3 worm cellular contexts compared by ENCODE assay signal in genomic region chrIV:2688716-2689307, ce11.
A peak's percentile ranks its signal among the peaks of the same experiment; 100 is the strongest.
TF ChIP-seq lines count a peak whose summit lies in the region.

egrh-3 (minus strand) TSS chrIV:2688766.

TF ChIP-seq in whole organism, L1 larva, 84 proteins besides CTCF, POLR2A, EP300 and RAD21:
- TF ChIP-seq sox-4 (tag; optimal IDR thresholded peaks at IDR 0.05; lab: Kevin White, UChicago) (no peak), ceh-8 (GFP tag; optimal IDR thresholded peaks at IDR 0.05; lab: Kevin White, UChicago) (peak; percentile 75), nhr-84 (tag; optimal IDR thresholded peaks at IDR 0.05; lab: Kevin White, UChicago) (no peak)
TF ChIP-seq in whole organism, L1 larva: peak in this region for 1.

TF ChIP-seq in whole organism, L4 larva, 104 proteins besides CTCF, POLR2A, EP300 and RAD21:
- TF ChIP-seq lim-7 (GFP tag; IDR thresholded peaks at IDR 0.05; lab: Robert Waterston, UW) = no peak
- TF ChIP-seq set-16 (GFP tag; IDR thresholded peaks at IDR 0.05; lab: Robert Waterston, UW) = peak; percentile 97

TF ChIP-seq in whole organism, young adult, 124 proteins besides CTCF, POLR2A, EP300 and RAD21:
- TF ChIP-seq nfya-2 (GFP tag; IDR thresholded peaks at IDR 0.05; lab: Robert Waterston, UW) (no peak), egrh-3 (GFP tag; IDR thresholded peaks at IDR 0.05; lab: Robert Waterston, UW) (peak; percentile 94)
TF ChIP-seq in whole organism, young adult: peak in this region for 1.
